Fruit fly (Drosophila melanogaster) whole organism, embryonic: Measurements from ENCODE around the gene CG5665.

Experiments used
- Asciz ChIP-seq: fragments of 200-800 bp; sonication (Bioruptor generic); optimal IDR thresholded peaks from 2 replicates; lab custom pipeline; 2017; ENCODE audit warnings: missing biosample characterization, mild to moderate bottlenecking, missing genetic modification characterization, missing genetic modification reagents
- CG10366 ChIP-seq: fragments of 200-800 bp; sonication (Bioruptor generic); IDR thresholded peaks from 2 replicates; pipeline ENCODE4 v1.3.6; 2022; ENCODE audit warnings: missing biosample characterization, missing genetic modification characterization
- CG10462 ChIP-seq: fragments of 200-800 bp; sonication (Bioruptor generic); optimal IDR thresholded peaks from 2 replicates; lab custom pipeline; 2016; ENCODE audit warnings: missing biosample characterization, missing genetic modification characterization
- CG11093 ChIP-seq: fragments of 200-800 bp; sonication (Bioruptor generic); IDR thresholded peaks from 3 replicates; pipeline ENCODE4 v1.3.6; 2022; ENCODE audit warnings: missing biosample characterization, missing genetic modification characterization
- CG13123 ChIP-seq: fragments of 200-800 bp; sonication (Bioruptor generic); optimal IDR thresholded peaks from 2 replicates; lab custom pipeline; 2016; ENCODE audit warnings: missing biosample characterization, missing genetic modification characterization
- CG15011 ChIP-seq: fragments of 200-800 bp; sonication (Bioruptor generic); optimal IDR thresholded peaks from 3 replicates; lab custom pipeline; 2018; ENCODE audit warnings: missing biosample characterization, mild to moderate bottlenecking, missing genetic modification characterization
- CG1603 ChIP-seq: fragments of 200-800 bp; sonication (Bioruptor generic); optimal IDR thresholded peaks from 2 replicates; lab custom pipeline; 2019; ENCODE audit warnings: missing biosample characterization, mild to moderate bottlenecking, missing genetic modification characterization, moderate library complexity
- CG1647 ChIP-seq: fragments of 200-800 bp; sonication (Bioruptor generic); optimal IDR thresholded peaks from 3 replicates; lab custom pipeline; 2016; ENCODE audit warnings: missing biosample characterization, missing genetic modification characterization
- CG16779 ChIP-seq: fragments of 200-800 bp; sonication (Bioruptor generic); IDR thresholded peaks from 2 replicates; pipeline ENCODE4 v1.3.6; 2022; ENCODE audit warnings: missing biosample characterization, missing genetic modification characterization
- CG17829 ChIP-seq: fragments of 200-800 bp; optimal IDR thresholded peaks from 2 replicates; lab custom pipeline; 2019; ENCODE audit warnings: missing biosample characterization, mild to moderate bottlenecking, missing genetic modification characterization, moderate library complexity
- CG18476 ChIP-seq: fragments of 200-800 bp; sonication (Bioruptor generic); optimal IDR thresholded peaks from 2 replicates; lab custom pipeline; 2016; ENCODE audit warnings: missing biosample characterization, mild to moderate bottlenecking, missing genetic modification characterization
- CG2712 ChIP-seq: fragments of 200-800 bp; optimal IDR thresholded peaks from 3 replicates; lab custom pipeline; 2019; ENCODE audit warnings: missing biosample characterization, mild to moderate bottlenecking, missing genetic modification characterization, moderate library complexity
- CG32532 ChIP-seq: fragments of 200-800 bp; sonication (Bioruptor generic); IDR thresholded peaks from 2 replicates; pipeline ENCODE4 v1.3.6; 2022; ENCODE audit warnings: missing biosample characterization, missing genetic modification characterization
- CG32772 ChIP-seq: fragments of 200-800 bp; sonication (Bioruptor generic); IDR thresholded peaks from 2 replicates; pipeline ENCODE4 v1.3.6; 2022; ENCODE audit warnings: missing biosample characterization, missing genetic modification characterization
- CG42726 ChIP-seq: fragments of 200-800 bp; sonication (Bioruptor generic); IDR thresholded peaks from 2 replicates; pipeline ENCODE4 v1.3.6; 2022; ENCODE audit warnings: missing biosample characterization, missing genetic modification characterization; ENCODE audit not compliant: partially characterized antibody
- CG6813 ChIP-seq: fragments of 200-800 bp; sonication (Bioruptor generic); optimal IDR thresholded peaks from 2 replicates; lab custom pipeline; 2017; ENCODE audit warnings: missing biosample characterization, missing genetic modification characterization, mild to moderate bottlenecking, moderate library complexity, missing genetic modification reagents
- CG7745 ChIP-seq: fragments of 200-800 bp; sonication (Bioruptor generic); optimal IDR thresholded peaks from 2 replicates; lab custom pipeline; 2018; ENCODE audit warnings: missing biosample characterization, mild to moderate bottlenecking, missing genetic modification characterization, moderate library complexity
- CG7786 ChIP-seq: fragments of 200-800 bp; sonication (Bioruptor generic); optimal IDR thresholded peaks from 2 replicates; lab custom pipeline; 2016; ENCODE audit warnings: missing biosample characterization, missing genetic modification characterization
- D ChIP-seq, 2 experiments: fragments of 200-800 bp in 1 of 2; fragments of >200 bp in 1 of 2; sonication (Bioruptor generic) in 1 of 2; optimal IDR thresholded peaks; 2 replicates in 1 of 2; 3 replicates in 1 of 2; lab custom pipeline; 2017; ENCODE audit warnings: mild to moderate bottlenecking in 1 of 2, missing biosample characterization in 1 of 2, missing genetic modification characterization in 1 of 2, missing genetic modification reagents in 1 of 2
- D19B ChIP-seq: fragments of 200-800 bp; sonication (Bioruptor generic); optimal IDR thresholded peaks from 2 replicates; lab custom pipeline; 2017; ENCODE audit warnings: missing biosample characterization, mild to moderate bottlenecking, missing genetic modification characterization
- Dbx ChIP-seq: fragments of 200-800 bp; sonication (Bioruptor generic); IDR thresholded peaks from 3 replicates; pipeline ENCODE4 v1.3.6; 2022; ENCODE audit warnings: missing biosample characterization, missing genetic modification characterization
- Dek ChIP-seq: fragments of 200-800 bp; sonication (Bioruptor generic); optimal IDR thresholded peaks from 3 replicates; lab custom pipeline; 2019; ENCODE audit warnings: missing biosample characterization, mild to moderate bottlenecking, missing genetic modification characterization, moderate library complexity
- Doc2 ChIP-seq: fragments of 200-800 bp; sonication (Bioruptor generic); IDR thresholded peaks from 2 replicates; pipeline ENCODE4 v1.3.6; 2022; ENCODE audit warnings: missing biosample characterization, missing genetic modification characterization
- Drgx ChIP-seq: fragments of 200-800 bp; sonication (Bioruptor generic); IDR thresholded peaks from 2 replicates; pipeline ENCODE4 v1.3.6; 2022; ENCODE audit warnings: missing biosample characterization, missing genetic modification characterization
- NC2β ChIP-seq: fragments of 200-800 bp; sonication (Bioruptor generic); optimal IDR thresholded peaks from 2 replicates; lab custom pipeline; 2016; ENCODE audit warnings: missing biosample characterization, missing genetic modification characterization
- Nf-YB ChIP-seq: fragments of 200-800 bp; sonication (Bioruptor generic); optimal IDR thresholded peaks from 3 replicates; lab custom pipeline; 2019; ENCODE audit warnings: missing biosample characterization, mild to moderate bottlenecking, missing genetic modification characterization, moderate library complexity
- Spps ChIP-seq: fragments of 200-800 bp; sonication (Bioruptor generic); optimal IDR thresholded peaks from 2 replicates; lab custom pipeline; 2018; ENCODE audit warnings: missing biosample characterization, mild to moderate bottlenecking, missing genetic modification characterization
- ash1 ChIP-seq: fragments of 200-800 bp; sonication (Bioruptor generic); optimal IDR thresholded peaks from 2 replicates; lab custom pipeline; 2018; ENCODE audit warnings: missing biosample characterization, mild to moderate bottlenecking, missing genetic modification characterization
- bowl ChIP-seq: fragments of 200-800 bp; sonication (Bioruptor generic); IDR thresholded peaks from 2 replicates; pipeline ENCODE4 v1.3.6; 2022; ENCODE audit warnings: missing biosample characterization, missing genetic modification characterization
- bsh ChIP-seq, 2 experiments: fragments of 200-800 bp; sonication (Bioruptor generic); optimal IDR thresholded peaks; 2 replicates each; lab custom pipeline; 2017 to 2018; ENCODE audit warnings: mild to moderate bottlenecking in 2 of 2, missing biosample characterization in 2 of 2, missing genetic modification characterization in 2 of 2, moderate library complexity in 1 of 2
- corto ChIP-seq: fragments of 200-800 bp; sonication (Bioruptor generic); optimal IDR thresholded peaks from 2 replicates; lab custom pipeline; 2016; ENCODE audit warnings: missing biosample characterization, mild to moderate bottlenecking, missing genetic modification characterization, moderate library complexity
- danr ChIP-seq: fragments of 200-800 bp; sonication (Bioruptor generic); IDR thresholded peaks from 2 replicates; pipeline ENCODE4 v1.3.6; 2022; ENCODE audit warnings: missing biosample characterization, missing genetic modification characterization
- dmrt99B ChIP-seq: fragments of 200-800 bp; sonication (Bioruptor generic); optimal IDR thresholded peaks from 2 replicates; lab custom pipeline; 2018; ENCODE audit warnings: missing biosample characterization, mild to moderate bottlenecking, missing genetic modification characterization, moderate library complexity
- emc ChIP-seq: fragments of 200-800 bp; sonication (Bioruptor generic); optimal IDR thresholded peaks from 2 replicates; lab custom pipeline; 2016; ENCODE audit warnings: missing biosample characterization, missing genetic modification characterization
- her ChIP-seq: fragments of 200-800 bp; sonication (Bioruptor generic); optimal IDR thresholded peaks from 2 replicates; lab custom pipeline; 2016; ENCODE audit warnings: missing biosample characterization, missing genetic modification characterization
- insv ChIP-seq, 2 experiments: fragments of 200-800 bp; sonication (Bioruptor generic); optimal IDR thresholded peaks; 3 replicates each; lab custom pipeline; 2016 to 2018; ENCODE audit warnings: missing biosample characterization in 2 of 2, missing genetic modification characterization in 2 of 2
- kah ChIP-seq: fragments of 200-800 bp; sonication (Bioruptor generic); optimal IDR thresholded peaks from 2 replicates; lab custom pipeline; 2018; ENCODE audit warnings: missing biosample characterization, mild to moderate bottlenecking, missing genetic modification characterization
- nerfin-1 ChIP-seq: fragments of 200-800 bp; sonication (Bioruptor generic); optimal IDR thresholded peaks from 3 replicates; lab custom pipeline; 2019; ENCODE audit warnings: missing biosample characterization, mild to moderate bottlenecking, missing genetic modification characterization, moderate library complexity
- nerfin-2 ChIP-seq: fragments of 200-800 bp; sonication (Bioruptor generic); IDR thresholded peaks from 2 replicates; pipeline ENCODE4 v1.3.6; 2022; ENCODE audit warnings: missing biosample characterization, missing genetic modification characterization; ENCODE audit not compliant: partially characterized antibody
- nmo ChIP-seq: fragments of 200-800 bp; sonication (Bioruptor generic); optimal IDR thresholded peaks from 2 replicates; lab custom pipeline; 2018; ENCODE audit warnings: missing biosample characterization, mild to moderate bottlenecking, missing genetic modification characterization, moderate library complexity
- org-1 ChIP-seq: fragments of 200-800 bp; sonication (Bioruptor generic); optimal IDR thresholded peaks from 2 replicates; lab custom pipeline; 2017; ENCODE audit warnings: missing biosample characterization, missing genetic modification characterization
- pb ChIP-seq: fragments of 200-800 bp; sonication (Bioruptor generic); optimal IDR thresholded peaks from 3 replicates; lab custom pipeline; 2016; ENCODE audit warnings: missing biosample characterization, missing genetic modification characterization
- sens-2 ChIP-seq: fragments of 200-800 bp; sonication (Bioruptor generic); IDR thresholded peaks from 2 replicates; pipeline ENCODE4 v1.3.6; 2022; ENCODE audit warnings: missing biosample characterization, missing genetic modification characterization
- slbo ChIP-seq: fragments of 200-800 bp; sonication (Bioruptor generic); IDR thresholded peaks from 2 replicates; pipeline ENCODE4 v1.3.6; 2022; ENCODE audit warnings: missing biosample characterization, missing genetic modification characterization
- slp2 ChIP-seq: fragments of 200-800 bp; sonication (Bioruptor generic); optimal IDR thresholded peaks from 2 replicates; lab custom pipeline; 2016; ENCODE audit warnings: missing biosample characterization, missing genetic modification characterization
- sna ChIP-seq: fragments of 200-800 bp; sonication (Bioruptor generic); IDR thresholded peaks from 2 replicates; pipeline ENCODE4 v1.3.6; 2022; ENCODE audit warnings: missing biosample characterization, missing genetic modification characterization; ENCODE audit not compliant: partially characterized antibody
- tap ChIP-seq: fragments of 200-800 bp; optimal IDR thresholded peaks from 3 replicates; lab custom pipeline; 2019; ENCODE audit warnings: missing biosample characterization, mild to moderate bottlenecking, missing genetic modification characterization, moderate library complexity
- tx ChIP-seq: fragments of 200-800 bp; sonication (Bioruptor generic); optimal IDR thresholded peaks from 2 replicates; lab custom pipeline; 2016; ENCODE audit warnings: missing biosample characterization, missing genetic modification characterization

CG5665 gene

dm6 chr3L:20375878-20376563 lies 17.7 kb downstream of the CG5665 start, which contains the start of the genes Ide and RhoBTB (continued):
- TF ChIP-seq CG1647 (GFP tag; lab: Kevin White, UChicago) (peak; percentile 76), Spps (tag; lab: Kevin White, UChicago) (no peak), NC2β (GFP tag; lab: Kevin White, UChicago) (peak; percentile 66), CG32532 (GFP tag; lab: Robert Waterston, UW) (peak; percentile 82), D19B (GFP tag; lab: Kevin White, UChicago) (peak; percentile 55), D (optimal IDR thresholded peaks at IDR 0.05; lab: Kevin White, UChicago) (peak; percentile 53), D (GFP tag; optimal IDR thresholded peaks at IDR 0.05; lab: Kevin White, UChicago) (peak; percentile 50), bowl (GFP tag; lab: Robert Waterston, UW) (no peak), nerfin-1 (tag; lab: Kevin White, UChicago) (peak; percentile 54), bsh (GFP tag; optimal IDR thresholded peaks at IDR 0.05; lab: Kevin White, UChicago) (peak in 1 of 2 experiments; percentile 64), Doc2 (GFP tag; lab: Robert Waterston, UW) (peak; percentile 48; the same call in 1 of the 2 replicates), ash1 (GFP tag; lab: Kevin White, UChicago) (no peak), CG42726 (no peak), slbo (GFP tag; lab: Robert Waterston, UW) (peak; percentile 94), tx (peak; percentile 79), CG32772 (GFP tag; lab: Robert Waterston, UW) (peak; percentile 67), CG11093 (GFP tag; lab: Robert Waterston, UW) (peak; percentile 70; the same call in 1 of the 3 replicates), CG7786 (GFP tag; lab: Kevin White, UChicago) (peak; percentile 90), CG2712 (tag; lab: Kevin White, UChicago) (peak; percentile 75), Dbx (peak; percentile 86), CG13123 (GFP tag; lab: Kevin White, UChicago) (peak; percentile 52), CG18476 (GFP tag; lab: Kevin White, UChicago) (peak; percentile 49), CG6813 (GFP tag; lab: Kevin White, UChicago) (no peak), insv (GFP tag; optimal IDR thresholded peaks at IDR 0.05; lab: Kevin White, UChicago) (peak; percentile 87 to 98), tap (tag; lab: Kevin White, UChicago) (no peak), CG7745 (tag; lab: Kevin White, UChicago) (no peak), CG17829 (tag; lab: Kevin White, UChicago) (peak; percentile 79), kah (peak; percentile 22), CG15011 (GFP tag; lab: Kevin White, UChicago) (no peak), corto (no peak), nmo (peak; percentile 90), sna (no peak), her (GFP tag; lab: Kevin White, UChicago) (peak; percentile 53), slp2 (GFP tag; lab: Kevin White, UChicago) (peak; percentile 59), emc (GFP tag; lab: Kevin White, UChicago) (peak; percentile 49), pb (peak; percentile 61), org-1 (peak; percentile 23), CG10462 (GFP tag; lab: Kevin White, UChicago) (peak; percentile 63), CG10366 (0 out of 2 replicates have a peak, but pooled peaks have one; percentile 62), nerfin-2 (GFP tag; lab: Robert Waterston, UW) (no peak), CG1603 (tag; lab: Kevin White, UChicago) (no peak), Dek (tag; lab: Kevin White, UChicago) (peak; percentile 73), CG16779 (GFP tag; lab: Robert Waterston, UW) (no peak), sens-2 (0 out of 2 replicates have a peak, but pooled peaks have one; percentile 14), Asciz (no peak), Nf-YB (peak; percentile 48), Drgx (GFP tag; lab: Robert Waterston, UW) (peak; percentile 50; the same call in 1 of the 2 replicates), danr (GFP tag; lab: Robert Waterston, UW) (peak; percentile 70), dmrt99B (tag; lab: Kevin White, UChicago) (no peak)
